Fruit fly (Drosophila melanogaster) whole organism, embryonic: Measurements from ENCODE around the gene Arv1.

Experiments
- B-H1 ChIP-seq: fragments of 200-800 bp; sonication (Bioruptor generic); IDR thresholded peaks from 3 replicates; pipeline ENCODE4 v1.3.6; 2022; ENCODE audit warnings: missing biosample characterization, missing genetic modification characterization
- Blimp-1 ChIP-seq: fragments of 200-800 bp; sonication (Bioruptor generic); optimal IDR thresholded peaks from 3 replicates; lab custom pipeline; 2018; ENCODE audit warnings: missing biosample characterization, missing genetic modification characterization, mild to moderate bottlenecking, moderate library complexity, missing genetic modification reagents
- BtbVII ChIP-seq: fragments of 200-800 bp; sonication (Bioruptor generic); optimal IDR thresholded peaks from 3 replicates; lab custom pipeline; 2017; ENCODE audit warnings: missing biosample characterization, mild to moderate bottlenecking, missing genetic modification characterization
- CG11093 ChIP-seq: fragments of 200-800 bp; sonication (Bioruptor generic); IDR thresholded peaks from 3 replicates; pipeline ENCODE4 v1.3.6; 2022; ENCODE audit warnings: missing biosample characterization, missing genetic modification characterization
- CG12219 ChIP-seq: fragments of 200-800 bp; sonication (Bioruptor generic); optimal IDR thresholded peaks from 3 replicates; lab custom pipeline; 2018; ENCODE audit warnings: missing biosample characterization, mild to moderate bottlenecking, missing genetic modification characterization
- CG15514 ChIP-seq: fragments of 200-800 bp; sonication (Bioruptor generic); optimal IDR thresholded peaks from 3 replicates; lab custom pipeline; 2017; ENCODE audit warnings: missing biosample characterization, missing genetic modification characterization, mild to moderate bottlenecking, moderate library complexity, missing genetic modification reagents
- CG1603 ChIP-seq: fragments of 200-800 bp; sonication (Bioruptor generic); optimal IDR thresholded peaks from 2 replicates; lab custom pipeline; 2019; ENCODE audit warnings: missing biosample characterization, mild to moderate bottlenecking, missing genetic modification characterization, moderate library complexity
- CG17186 ChIP-seq: fragments of 200-800 bp; sonication (Bioruptor generic); optimal IDR thresholded peaks from 3 replicates; lab custom pipeline; 2017; ENCODE audit warnings: missing biosample characterization, missing genetic modification reagents, missing genetic modification characterization
- CG2202 ChIP-seq: fragments of 200-800 bp; sonication (Bioruptor generic); optimal IDR thresholded peaks from 2 replicates; lab custom pipeline; 2018; ENCODE audit warnings: missing biosample characterization, mild to moderate bottlenecking, missing genetic modification characterization
- CG31365 ChIP-seq: fragments of 200-800 bp; sonication (Bioruptor generic); optimal IDR thresholded peaks from 2 replicates; lab custom pipeline; 2018; ENCODE audit warnings: missing biosample characterization, mild to moderate bottlenecking, missing genetic modification characterization
- CG32532 ChIP-seq: fragments of 200-800 bp; sonication (Bioruptor generic); IDR thresholded peaks from 2 replicates; pipeline ENCODE4 v1.3.6; 2022; ENCODE audit warnings: missing biosample characterization, missing genetic modification characterization
- CG6175 ChIP-seq: fragments of 200-800 bp; sonication (Bioruptor generic); IDR thresholded peaks from 3 replicates; pipeline ENCODE4 v1.3.6; 2022; ENCODE audit warnings: missing biosample characterization, missing genetic modification characterization
- CG7839 ChIP-seq: fragments of 200-800 bp; sonication (Bioruptor generic); optimal IDR thresholded peaks from 3 replicates; lab custom pipeline; 2018; ENCODE audit warnings: missing biosample characterization, mild to moderate bottlenecking, missing genetic modification characterization, moderate library complexity
- CG7963 ChIP-seq: fragments of 200-800 bp; sonication (Bioruptor generic); IDR thresholded peaks from 3 replicates; pipeline ENCODE4 v1.3.6; 2022; ENCODE audit warnings: missing biosample characterization, missing genetic modification characterization; ENCODE audit not compliant: partially characterized antibody
- CG8281 ChIP-seq: fragments of 200-800 bp; sonication (Bioruptor generic); optimal IDR thresholded peaks from 2 replicates; lab custom pipeline; 2018; ENCODE audit warnings: missing biosample characterization, mild to moderate bottlenecking, missing genetic modification characterization, moderate library complexity
- CG9437 ChIP-seq: fragments of 200-800 bp; sonication (Bioruptor generic); optimal IDR thresholded peaks from 2 replicates; lab custom pipeline; 2018; ENCODE audit warnings: missing biosample characterization, mild to moderate bottlenecking, missing genetic modification characterization
- CG9797 ChIP-seq: fragments of 200-800 bp; sonication (Bioruptor generic); optimal IDR thresholded peaks from 3 replicates; lab custom pipeline; 2018; ENCODE audit warnings: missing biosample characterization, mild to moderate bottlenecking, missing genetic modification characterization
- Chrac-16 ChIP-seq: fragments of 200-800 bp; sonication (Bioruptor generic); optimal IDR thresholded peaks from 3 replicates; lab custom pipeline; 2016; ENCODE audit warnings: missing biosample characterization, missing genetic modification characterization
- D19A ChIP-seq: fragments of 200-800 bp; optimal IDR thresholded peaks from 3 replicates; lab custom pipeline; 2019; ENCODE audit warnings: missing biosample characterization, mild to moderate bottlenecking, missing genetic modification characterization, moderate library complexity
- Deaf1 ChIP-seq: fragments of 200-800 bp; optimal IDR thresholded peaks from 3 replicates; lab custom pipeline; 2019; ENCODE audit warnings: missing biosample characterization, mild to moderate bottlenecking, missing genetic modification characterization, moderate library complexity
- HLH4C ChIP-seq: fragments of 200-800 bp; sonication (Bioruptor generic); IDR thresholded peaks from 3 replicates; pipeline ENCODE4 v1.3.6; 2022; ENCODE audit warnings: missing biosample characterization, missing genetic modification characterization; ENCODE audit not compliant: partially characterized antibody
- HmgZ ChIP-seq: fragments of 200-800 bp; sonication (Bioruptor generic); optimal IDR thresholded peaks from 2 replicates; lab custom pipeline; 2018; ENCODE audit warnings: missing biosample characterization, mild to moderate bottlenecking, missing genetic modification characterization
- Hmr ChIP-seq: fragments of 200-800 bp; sonication (Bioruptor generic); optimal IDR thresholded peaks from 3 replicates; lab custom pipeline; 2017; ENCODE audit warnings: mild to moderate bottlenecking, missing biosample characterization, missing genetic modification reagents, missing genetic modification characterization
- Hr51 ChIP-seq, 2 experiments: fragments of 200-800 bp; sonication (Bioruptor generic); optimal IDR thresholded peaks; 2 replicates in 1 of 2; 3 replicates in 1 of 2; lab custom pipeline; 2016 to 2018; ENCODE audit warnings: missing biosample characterization in 2 of 2, missing genetic modification characterization in 2 of 2, mild to moderate bottlenecking in 1 of 2, moderate library complexity in 1 of 2
- Kr ChIP-seq: fragments of 200-800 bp; sonication (Bioruptor generic); optimal IDR thresholded peaks from 2 replicates; lab custom pipeline; 2017; ENCODE audit warnings: missing biosample characterization, mild to moderate bottlenecking, missing genetic modification characterization
- Lpt ChIP-seq: fragments of >200 bp; optimal IDR thresholded peaks from 2 replicates; lab custom pipeline; 2018; ENCODE audit warnings: missing biosample characterization, missing genetic modification characterization
- Myb ChIP-seq: fragments of 200-800 bp; sonication (Bioruptor generic); optimal IDR thresholded peaks from 2 replicates; lab custom pipeline; 2016; ENCODE audit warnings: missing biosample characterization, missing genetic modification characterization
- Scr ChIP-seq: fragments of 200-800 bp; sonication (Bioruptor generic); IDR thresholded peaks from 2 replicates; pipeline ENCODE4 v1.3.6; 2022; ENCODE audit warnings: missing biosample characterization, missing genetic modification characterization; ENCODE audit not compliant: partially characterized antibody
- Ssrp ChIP-seq: fragments of 200-800 bp; sonication (Bioruptor generic); optimal IDR thresholded peaks from 2 replicates; lab custom pipeline; 2018; ENCODE audit warnings: missing biosample characterization, mild to moderate bottlenecking, missing genetic modification characterization, moderate library complexity
- Taf1 ChIP-seq: fragments of 200-800 bp; sonication (Bioruptor generic); IDR thresholded peaks from 2 replicates; pipeline ENCODE4 v1.3.6; 2022; ENCODE audit warnings: missing biosample characterization, missing genetic modification characterization
- Xbp1 ChIP-seq: fragments of 200-800 bp; sonication (Bioruptor generic); optimal IDR thresholded peaks from 3 replicates; lab custom pipeline; 2016; ENCODE audit warnings: missing biosample characterization, mild to moderate bottlenecking, missing genetic modification characterization
- YL-1 ChIP-seq: fragments of 200-800 bp; sonication (Bioruptor generic); optimal IDR thresholded peaks from 3 replicates; lab custom pipeline; 2017; ENCODE audit warnings: missing biosample characterization, mild to moderate bottlenecking, missing genetic modification characterization
- ash1 ChIP-seq: fragments of 200-800 bp; sonication (Bioruptor generic); optimal IDR thresholded peaks from 2 replicates; lab custom pipeline; 2018; ENCODE audit warnings: missing biosample characterization, mild to moderate bottlenecking, missing genetic modification characterization
- cg ChIP-seq: fragments of 200-800 bp; sonication (Bioruptor generic); optimal IDR thresholded peaks from 3 replicates; lab custom pipeline; 2019; ENCODE audit warnings: missing biosample characterization, mild to moderate bottlenecking, missing genetic modification characterization, moderate library complexity
- disco-r ChIP-seq: fragments of 200-800 bp; sonication (Bioruptor generic); optimal IDR thresholded peaks from 2 replicates; lab custom pipeline; 2016; ENCODE audit warnings: missing biosample characterization, missing genetic modification characterization
- dmrt99B ChIP-seq: fragments of 200-800 bp; sonication (Bioruptor generic); optimal IDR thresholded peaks from 2 replicates; lab custom pipeline; 2018; ENCODE audit warnings: missing biosample characterization, mild to moderate bottlenecking, missing genetic modification characterization, moderate library complexity
- en ChIP-seq: fragments of 200-800 bp; sonication (Bioruptor generic); optimal IDR thresholded peaks from 2 replicates; lab custom pipeline; 2016; ENCODE audit warnings: missing biosample characterization, missing genetic modification characterization
- inv ChIP-seq: fragments of 200-800 bp; sonication (Bioruptor generic); IDR thresholded peaks from 2 replicates; pipeline ENCODE4 v1.3.6; 2022; ENCODE audit warnings: missing biosample characterization, missing genetic modification characterization; ENCODE audit not compliant: partially characterized antibody
- jumu ChIP-seq: fragments of 200-800 bp; sonication (Bioruptor generic); optimal IDR thresholded peaks from 3 replicates; lab custom pipeline; 2016; ENCODE audit warnings: missing biosample characterization, missing genetic modification characterization
- mirr ChIP-seq: fragments of 200-800 bp; sonication (Bioruptor generic); optimal IDR thresholded peaks from 3 replicates; lab custom pipeline; 2018; ENCODE audit warnings: missing biosample characterization, mild to moderate bottlenecking, missing genetic modification characterization
- pfk ChIP-seq: fragments of 200-800 bp; sonication (Bioruptor generic); optimal IDR thresholded peaks from 2 replicates; lab custom pipeline; 2018; ENCODE audit warnings: missing biosample characterization, mild to moderate bottlenecking, missing genetic modification characterization, moderate library complexity
- rib ChIP-seq: fragments of 200-800 bp; sonication (Bioruptor generic); IDR thresholded peaks from 2 replicates; pipeline ENCODE4 v1.3.6; 2022; ENCODE audit warnings: missing biosample characterization, missing genetic modification characterization
- sd ChIP-seq: fragments of 200-800 bp; sonication (Bioruptor generic); optimal IDR thresholded peaks from 3 replicates; lab custom pipeline; 2018; ENCODE audit warnings: missing biosample characterization, mild to moderate bottlenecking, missing genetic modification characterization, moderate library complexity
- seq ChIP-seq: fragments of 200-800 bp; sonication (Bioruptor generic); IDR thresholded peaks from 2 replicates; pipeline ENCODE4 v1.3.6; 2022; ENCODE audit warnings: missing biosample characterization, missing genetic modification characterization
- ttk ChIP-seq: fragments of 200-800 bp; sonication (Bioruptor generic); IDR thresholded peaks from 2 replicates; pipeline ENCODE4 v2.1.2; 2022; ENCODE audit warnings: missing biosample characterization, missing genetic modification characterization
- tx ChIP-seq: fragments of 200-800 bp; sonication (Bioruptor generic); optimal IDR thresholded peaks from 2 replicates; lab custom pipeline; 2016; ENCODE audit warnings: missing biosample characterization, missing genetic modification characterization
- usp ChIP-seq: fragments of >200 bp; optimal IDR thresholded peaks from 2 replicates; lab custom pipeline; 2017; ENCODE audit warnings: missing biosample characterization, missing genetic modification characterization
- vfl ChIP-seq: fragments of 200-800 bp; sonication (Bioruptor generic); optimal IDR thresholded peaks from 2 replicates; lab custom pipeline; 2016; ENCODE audit warnings: missing biosample characterization, missing genetic modification characterization
- zen ChIP-seq: fragments of 200-800 bp; sonication (Bioruptor generic); optimal IDR thresholded peaks from 3 replicates; lab custom pipeline; 2018; ENCODE audit warnings: missing biosample characterization, mild to moderate bottlenecking, missing genetic modification characterization, moderate library complexity

Arv1 gene

DNA sequence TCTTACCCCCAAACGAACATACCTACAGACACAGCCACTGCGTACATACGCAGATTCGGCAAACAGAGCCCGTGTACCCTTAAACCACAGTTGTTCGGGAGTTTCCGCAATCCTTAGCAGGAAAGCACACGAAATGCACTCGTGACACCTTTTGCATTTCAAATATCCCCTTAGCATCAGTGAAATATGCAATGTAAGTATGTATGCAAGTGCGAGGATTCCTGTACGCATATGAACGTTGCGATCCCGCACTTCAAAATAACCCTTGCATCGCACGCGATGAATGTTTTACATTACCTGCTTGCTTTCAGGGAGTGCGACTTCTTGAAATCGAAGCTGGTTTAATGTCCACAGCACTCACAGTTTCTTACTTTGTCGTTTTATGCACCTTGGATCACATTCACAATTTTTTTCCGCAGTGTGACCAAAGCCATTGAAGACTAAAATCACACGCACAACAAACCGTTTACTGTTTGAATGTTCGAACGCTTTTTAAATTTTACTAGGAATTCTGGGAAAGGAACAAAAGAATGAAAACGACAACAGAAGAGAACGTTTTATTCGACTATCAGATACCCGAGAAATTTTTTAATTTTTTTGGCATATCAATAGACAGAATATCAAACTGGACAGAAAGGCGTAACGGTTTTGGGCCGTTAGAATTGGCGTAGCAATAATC is 4.3 kb upstream of the Arv1 start, which contains the start of gene Mkrn1 (continued):
- TF ChIP-seq Scr (GFP tag; lab: Robert Waterston, UW) (peak; percentile 76), CG9437 (no peak), CG6175 (no peak), CG8281 (tag; lab: Kevin White, UChicago) (no peak), seq (GFP tag; lab: Robert Waterston, UW) (no peak), CG11093 (GFP tag; lab: Robert Waterston, UW) (no peak), CG31365 (no peak), CG7839 (tag; lab: Kevin White, UChicago) (no peak), B-H1 (GFP tag; lab: Robert Waterston, UW) (no peak), Hmr (GFP tag; lab: Kevin White, UChicago) (no peak), disco-r (GFP tag; lab: Kevin White, UChicago) (no peak), mirr (no peak), CG12219 (no peak), CG15514 (no peak), CG2202 (tag; lab: Kevin White, UChicago) (no peak), Deaf1 (tag; lab: Kevin White, UChicago) (no peak), usp (GFP tag; lab: Kevin White, UChicago) (no peak), vfl (GFP tag; lab: Kevin White, UChicago) (no peak), BtbVII (no peak), Myb (GFP tag; lab: Kevin White, UChicago) (peak; percentile 93), dmrt99B (tag; lab: Kevin White, UChicago) (no peak), HmgZ (tag; lab: Kevin White, UChicago) (peak; percentile 36), Kr (no peak), jumu (GFP tag; lab: Kevin White, UChicago) (no peak), CG9797 (GFP tag; lab: Kevin White, UChicago) (peak; percentile 81), en (GFP tag; lab: Kevin White, UChicago) (no peak), inv (GFP tag; lab: Robert Waterston, UW) (peak; percentile 58; the same call in 1 of the 2 replicates), tx (GFP tag; lab: Kevin White, UChicago) (no peak), CG32532 (no peak), CG7963 (GFP tag; lab: Robert Waterston, UW) (peak; percentile 90), Taf1 (GFP tag; lab: Robert Waterston, UW) (no peak), CG1603 (tag; lab: Kevin White, UChicago) (peak; percentile 94), zen (tag; lab: Kevin White, UChicago) (peak; percentile 4), cg (GFP tag; lab: Kevin White, UChicago) (no peak), Chrac-16 (no peak), ash1 (GFP tag; lab: Kevin White, UChicago) (no peak), sd (tag; lab: Kevin White, UChicago) (no peak), Xbp1 (GFP tag; lab: Kevin White, UChicago) (no peak), rib (GFP tag; lab: Robert Waterston, UW) (no peak), CG17186 (peak; percentile 40), ttk (GFP tag; lab: Robert Waterston, UW) (no peak), Lpt (GFP tag; lab: Kevin White, UChicago) (no peak), Hr51 (GFP tag; optimal IDR thresholded peaks at IDR 0.05; lab: Kevin White, UChicago) (no peak), Ssrp (tag; lab: Kevin White, UChicago) (no peak), Blimp-1 (GFP tag; lab: Kevin White, UChicago) (no peak), YL-1 (peak; percentile 60), pfk (GFP tag; lab: Kevin White, UChicago) (peak; percentile 94), HLH4C (GFP tag; lab: Robert Waterston, UW) (peak; percentile 97), D19A (peak; percentile 44)
